Worm (Caenorhabditis elegans): ENCODE data around the gene btb-8.

Gene btb-8

DNA sequence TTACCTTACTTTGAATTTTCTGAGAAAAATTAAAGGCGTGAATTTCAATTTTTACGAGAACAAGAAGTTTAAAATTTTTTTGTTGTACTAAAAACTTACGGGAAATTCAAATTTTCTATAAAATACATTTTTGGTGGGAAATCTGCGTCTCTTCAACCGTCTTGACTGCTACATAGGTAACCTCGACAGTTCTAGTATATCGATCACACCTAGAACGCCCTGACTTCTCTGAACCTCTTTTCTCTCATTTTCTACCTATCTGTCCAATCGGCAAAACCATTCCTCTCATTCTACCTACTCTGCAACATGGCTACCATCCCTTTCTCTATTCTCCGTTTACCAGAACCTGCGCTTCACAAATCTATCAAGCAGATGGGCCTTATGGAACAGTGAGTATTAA, 38.8 kb upstream of the btb-8 start, which contains the start of gene fbxb-25:
Gene fbxb-25 (plus strand): TSS at position 301 of the 400 bp plus-strand sequence.
- peak; percentile 39 for TF ChIP-seq aha-1 (tag)
- no peak for TF ChIP-seq nhr-41 (GFP tag; IDR thresholded peaks at IDR 0.05)
- TF ChIP-seq duxl-1 (tag; optimal IDR thresholded peaks at IDR 0.05; ENCODE audit: poor library complexity) = peak; percentile 53

ce11 chrII:1688813-1689212, 33.8 kb upstream of the btb-8 start, which contains the start of the genes fbxb-18 and fbxb-19:
Gene fbxb-18 (minus strand): TSS chrII:1688913.
Gene fbxb-19 (minus strand): TSS chrII:1689181.
- TF ChIP-seq arid-1 (GFP tag; conservative IDR thresholded peaks at IDR 0.05) (no peak), nhr-76 (tag; optimal IDR thresholded peaks at IDR 0.05) (no peak), aly-2 (tag; optimal IDR thresholded peaks at IDR 0.05) (no peak), set-16 (GFP tag; IDR thresholded peaks at IDR 0.05) (no peak), dpl-1 (GFP tag; optimal IDR thresholded peaks at IDR 0.05) (no peak), nhr-111 (GFP tag; optimal IDR thresholded peaks at IDR 0.05) (no peak), D1046.2 (GFP tag; IDR thresholded peaks at IDR 0.05) (no peak), pha-4 (GFP tag; IDR thresholded peaks at IDR 0.05) (no peak), pha-4 (tag; optimal IDR thresholded peaks at IDR 0.05) (no peak), ceh-20 (GFP tag; IDR thresholded peaks at IDR 0.05) (no peak), mdt-29 (GFP tag; IDR thresholded peaks at IDR 0.05) (no peak), duxl-1 (tag; optimal IDR thresholded peaks at IDR 0.05; ENCODE audit: poor library complexity) (no peak), T26A8.4 (GFP tag; IDR thresholded peaks at IDR 0.05) (no peak), ces-1 (GFP tag; optimal IDR thresholded peaks at IDR 0.05) (no peak)

DNA sequence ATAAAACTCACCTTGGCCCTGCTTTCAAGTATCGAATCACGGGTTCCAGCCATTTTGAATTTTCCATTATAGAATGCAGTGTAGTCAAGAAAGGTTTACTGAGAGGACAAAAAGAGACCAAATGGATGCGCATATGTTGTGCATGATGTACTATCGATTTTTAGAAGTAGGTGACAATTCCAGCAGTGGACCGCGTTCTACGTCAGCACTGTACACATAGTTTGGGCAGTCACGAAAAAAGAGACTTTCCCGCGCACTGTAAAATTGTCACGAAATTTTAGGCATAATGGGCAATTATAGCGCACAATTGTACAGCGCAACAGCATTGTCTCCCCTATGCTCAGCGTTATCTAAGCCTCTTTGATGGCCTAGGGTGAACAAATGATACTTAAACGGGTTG, 31.6 kb upstream of the btb-8 start, which contains the start of gene fbxc-22:
Gene fbxc-22 (minus strand): TSS at position 101 of the 400 bp plus-strand sequence.
- TF ChIP-seq cey-2 (tag; optimal IDR thresholded peaks at IDR 0.05; ENCODE audit: borderline replicate concordance, insufficient read depth) (no peak), ctbp-1 (GFP tag; IDR thresholded peaks at IDR 0.05) (no peak), hif-1 (tag; optimal IDR thresholded peaks at IDR 0.05) (no peak), lin-38 (GFP tag; IDR thresholded peaks at IDR 0.05) (no peak), nhr-102 (tag; optimal IDR thresholded peaks at IDR 0.05) (no peak), lir-3 (tag; optimal IDR thresholded peaks at IDR 0.05) (no peak), jun-1 (tag; optimal IDR thresholded peaks at IDR 0.05) (no peak), F26F4.8 (GFP tag; conservative IDR thresholded peaks at IDR 0.05) (no peak), hlh-11 (tag; optimal IDR thresholded peaks at IDR 0.05) (no peak), F10B5.3 (tag; optimal IDR thresholded peaks at IDR 0.05) (no peak), zip-2 (tag; optimal IDR thresholded peaks at IDR 0.05) (no peak), snpc-4 (tag; optimal IDR thresholded peaks at IDR 0.05) (no peak), daf-8 (GFP tag; IDR thresholded peaks at IDR 0.05) (no peak), daf-19 (GFP tag; conservative IDR thresholded peaks at IDR 0.05) (no peak), unc-39 (tag; optimal IDR thresholded peaks at IDR 0.05) (no peak), ceh-82 (tag; optimal IDR thresholded peaks at IDR 0.05) (no peak)

DNA sequence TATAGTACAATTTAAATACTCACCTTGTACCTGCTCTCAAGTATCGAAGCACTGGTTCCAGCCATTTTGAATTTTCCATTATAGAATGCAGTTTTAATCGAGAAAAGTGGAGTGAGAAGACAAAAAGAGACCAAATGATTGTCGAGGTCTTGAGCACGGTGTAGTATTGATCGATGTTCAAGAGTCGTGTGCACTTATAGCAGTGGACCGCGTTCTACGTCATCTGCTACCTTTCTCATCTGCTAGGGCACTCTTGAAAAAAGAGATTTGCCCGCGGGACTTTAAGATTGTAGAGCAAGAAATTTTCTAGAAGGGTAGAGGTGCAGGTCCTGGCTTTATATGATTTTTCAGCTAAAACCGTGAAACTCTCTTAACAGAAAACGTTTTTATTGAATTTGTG, 29.7 kb upstream of the btb-8 start, which contains the start of gene fbxc-21:
Gene fbxc-21 (minus strand): TSS at position 101 of the 400 bp plus-strand sequence.
- no peak for TF ChIP-seq F26F4.8 (GFP tag; conservative IDR thresholded peaks at IDR 0.05)
- TF ChIP-seq daf-16 (GFP tag; optimal IDR thresholded peaks at IDR 0.05) = no peak
- no peak for TF ChIP-seq daf-16 (tag; optimal IDR thresholded peaks at IDR 0.05)
- TF ChIP-seq ztf-7 (tag; optimal IDR thresholded peaks at IDR 0.05) = no peak
- TF ChIP-seq T26A8.4 (GFP tag; IDR thresholded peaks at IDR 0.05) = no peak
- TF ChIP-seq nhr-25 (tag; optimal IDR thresholded peaks at IDR 0.05; ENCODE audit: borderline replicate concordance, insufficient read depth) = no peak
- TF ChIP-seq T20F7.1 (GFP tag; optimal IDR thresholded peaks at IDR 0.05) = no peak
- no peak for TF ChIP-seq set-16 (GFP tag; IDR thresholded peaks at IDR 0.05)
- TF ChIP-seq pqm-1 (tag; optimal IDR thresholded peaks at IDR 0.05) = no peak
- no peak for TF ChIP-seq mdt-29 (GFP tag; IDR thresholded peaks at IDR 0.05)
- TF ChIP-seq Y5F2A.4 (GFP tag; optimal IDR thresholded peaks at IDR 0.05) = no peak
- TF ChIP-seq saeg-2 (GFP tag; IDR thresholded peaks at IDR 0.05) = no peak
- no peak for TF ChIP-seq D1046.2 (GFP tag; IDR thresholded peaks at IDR 0.05)
- TF ChIP-seq zip-11 (GFP tag; IDR thresholded peaks at IDR 0.05) = no peak
- TF ChIP-seq attf-4 (tag; optimal IDR thresholded peaks at IDR 0.05) = no peak
- no peak for TF ChIP-seq lin-15B (tag; optimal IDR thresholded peaks at IDR 0.05)
- no peak for TF ChIP-seq nhr-76 (tag; optimal IDR thresholded peaks at IDR 0.05)
- no peak for TF ChIP-seq daf-12 (tag; optimal IDR thresholded peaks at IDR 0.05)
